Worm (Caenorhabditis elegans) whole organism, early embryonic: Measurements from ENCODE around the gene ints-13.

Experiments
- F13C5.2 ChIP-seq: sonication (generic microtip); optimal IDR thresholded peaks from 2 replicates; lab custom pipeline; 2017; ENCODE audit warnings: mild to moderate bottlenecking, missing genetic modification characterization, inconsistent platforms, missing compliant biosample characterization
- aly-1 ChIP-seq: sonication (generic microtip); optimal IDR thresholded peaks from 2 replicates; lab custom pipeline; 2016; ENCODE audit warnings: missing genetic modification characterization, missing compliant biosample characterization
- ama-1 ChIP-seq: fragments of 150-350 bp; optimal IDR thresholded peaks from 2 replicates; lab custom pipeline; 2014
- hmg-4 ChIP-seq: fragments of 200-800 bp; sonication (Bioruptor generic); optimal IDR thresholded peaks from 2 replicates; lab custom pipeline; 2018; ENCODE audit warnings: mild to moderate bottlenecking, missing genetic modification characterization, missing compliant biosample characterization
- pes-1 ChIP-seq: fragments of 200-800 bp; sonication (Bioruptor generic); IDR thresholded peaks from 2 replicates; pipeline ENCODE4 v1.3.6; 2022; ENCODE audit warnings: missing genetic modification reagents, missing genetic modification characterization, missing compliant biosample characterization

The ints-13 gene

DNA sequence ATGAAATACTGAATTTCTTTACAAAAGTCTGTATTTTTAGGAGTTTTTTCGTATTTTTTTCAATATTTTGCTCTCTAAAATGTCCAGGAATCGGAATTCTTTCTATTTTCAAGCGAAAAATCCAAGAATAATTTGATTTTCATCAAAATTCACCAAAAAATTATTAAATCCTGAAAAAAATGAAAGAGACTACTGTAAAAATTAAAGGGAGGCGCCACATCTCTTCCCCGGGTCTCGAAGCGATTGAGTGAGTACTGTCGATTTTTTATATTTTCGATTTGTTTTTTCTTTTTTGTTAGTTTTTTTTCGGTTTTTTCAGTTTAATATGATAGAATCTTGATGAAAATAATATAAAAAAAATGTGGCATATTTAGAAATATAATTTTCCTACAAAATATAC is 53.7 kb downstream of the ints-13 start:
- no peak for TF ChIP-seq pes-1 (GFP tag; lab: Robert Waterston, UW)
- no peak for TF ChIP-seq hmg-4 (GFP tag; lab: Kevin White, UChicago)
- no peak for TF ChIP-seq ama-1 (lab: Kevin White, UChicago)
- TF ChIP-seq F13C5.2 (tag; lab: Kevin White, UChicago): no peak
- no peak for TF ChIP-seq aly-1
